Fruit fly (Drosophila melanogaster): ENCODE data around the gene Hel89B.
A peak's percentile ranks its signal among the peaks of the same experiment; 100 is the strongest.

The Hel89B gene

DNA sequence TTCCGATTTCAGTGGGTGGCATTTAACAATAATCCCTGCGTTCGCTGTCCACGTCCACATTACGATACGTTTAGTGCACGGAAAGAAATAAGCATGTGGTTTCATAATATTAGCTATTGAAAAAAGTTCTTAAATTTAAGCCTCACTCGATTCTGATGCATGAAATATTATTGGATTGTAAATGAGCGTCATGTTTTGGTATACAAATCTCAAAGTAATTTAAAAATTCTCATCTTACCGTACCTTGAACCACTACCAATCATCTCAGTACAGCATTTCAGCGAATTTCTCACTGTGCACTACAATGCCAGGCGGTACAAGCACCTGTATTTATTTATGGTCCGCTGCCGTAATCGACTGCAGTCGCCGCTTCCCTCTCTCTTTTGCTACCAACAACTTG lies 1.1 kb downstream of the Hel89B start (continued):
- TF ChIP-seq corto (GFP tag; optimal IDR thresholded peaks at IDR 0.05) (peak; percentile 51), CG6683 (GFP tag; optimal IDR thresholded peaks at IDR 0.05) (peak; percentile 50), CG15696 (tag; optimal IDR thresholded peaks at IDR 0.05) (peak; percentile 72), Lpt (GFP tag; optimal IDR thresholded peaks at IDR 0.05) (no peak), Antp (GFP tag; optimal IDR thresholded peaks at IDR 0.05) (peak; percentile 74), Atf-2 (GFP tag; optimal IDR thresholded peaks at IDR 0.05) (peak; percentile 70), Vsx1 (GFP tag; optimal IDR thresholded peaks at IDR 0.05) (peak; percentile 61), CG8089 (GFP tag; optimal IDR thresholded peaks at IDR 0.05) (peak; percentile 71), BtbVII (GFP tag; optimal IDR thresholded peaks at IDR 0.05) (peak; percentile 75), slp2 (GFP tag; optimal IDR thresholded peaks at IDR 0.05) (peak; percentile 71), fd64A (GFP tag; optimal IDR thresholded peaks at IDR 0.05) (peak; percentile 71), CG31388 (GFP tag; optimal IDR thresholded peaks at IDR 0.05) (peak; percentile 66), vfl (GFP tag; optimal IDR thresholded peaks at IDR 0.05) (peak; percentile 32), CG30431 (GFP tag; optimal IDR thresholded peaks at IDR 0.05) (peak; percentile 58), CG1603 (tag; optimal IDR thresholded peaks at IDR 0.05) (peak; percentile 87), CG11723 (GFP tag; optimal IDR thresholded peaks at IDR 0.05) (peak; percentile 59), salm (tag; optimal IDR thresholded peaks at IDR 0.05) (peak; percentile 76), CG2678 (tag; optimal IDR thresholded peaks at IDR 0.05) (peak; percentile 91), HLH4C (GFP tag; IDR thresholded peaks at IDR 0.05; ENCODE audit: partially characterized antibody) (no peak), Ptx1 (GFP tag; IDR thresholded peaks at IDR 0.05) (no peak), exex (tag; optimal IDR thresholded peaks at IDR 0.05) (peak; percentile 15), CG3847 (GFP tag; IDR thresholded peaks at IDR 0.05) (no peak), sd (tag; optimal IDR thresholded peaks at IDR 0.05) (peak; percentile 28), onecut (GFP tag; IDR thresholded peaks at IDR 0.05) (peak; percentile 61), ttk (GFP tag; IDR thresholded peaks at IDR 0.05) (no peak), ATbp (GFP tag; optimal IDR thresholded peaks at IDR 0.05) (peak; percentile 86), nerfin-2 (GFP tag; IDR thresholded peaks at IDR 0.05; ENCODE audit: partially characterized antibody) (no peak), gcm (GFP tag; optimal IDR thresholded peaks at IDR 0.05) (peak; percentile 68), Sox102F (GFP tag; optimal IDR thresholded peaks at IDR 0.05) (peak; percentile 90), bab2 (GFP tag; optimal IDR thresholded peaks at IDR 0.05) (peak; percentile 79), lbe (GFP tag; optimal IDR thresholded peaks at IDR 0.05) (peak; percentile 14), sug (tag; optimal IDR thresholded peaks at IDR 0.05) (peak; percentile 61), CG12219 (GFP tag; optimal IDR thresholded peaks at IDR 0.05) (peak; percentile 81), danr (GFP tag; IDR thresholded peaks at IDR 0.05) (no peak), CG12769 (tag; optimal IDR thresholded peaks at IDR 0.05) (peak; percentile 83), crc (GFP tag; optimal IDR thresholded peaks at IDR 0.05) (peak; percentile 71), gce (GFP tag; IDR thresholded peaks at IDR 0.05) (no peak), CrebB (tag; optimal IDR thresholded peaks at IDR 0.05) (peak; percentile 45), vnd (GFP tag; IDR thresholded peaks at IDR 0.05; ENCODE audit: partially characterized antibody) (no peak), Stat92E (GFP tag; optimal IDR thresholded peaks at IDR 0.05) (no peak), CG4424 (GFP tag; optimal IDR thresholded peaks at IDR 0.05) (peak; percentile 83), Hsf (GFP tag; optimal IDR thresholded peaks at IDR 0.05) (peak; percentile 78), Ets65A (GFP tag) (peak; percentile 96), wek (GFP tag; optimal IDR thresholded peaks at IDR 0.05) (peak; percentile 32), HLHmδ (GFP tag; optimal IDR thresholded peaks at IDR 0.05) (no peak), phol (tag; optimal IDR thresholded peaks at IDR 0.05) (peak; percentile 87), CG15269 (tag; optimal IDR thresholded peaks at IDR 0.05) (peak; percentile 91), mld (GFP tag; IDR thresholded peaks at IDR 0.05; ENCODE audit: partially characterized antibody) (no peak), bcd (GFP tag; optimal IDR thresholded peaks at IDR 0.05) (peak; percentile 82), CG3407 (GFP tag; optimal IDR thresholded peaks at IDR 0.05) (peak; percentile 67)
